Worm (Caenorhabditis elegans) whole organism, L4 larva: Measurements from ENCODE around the gene srb-11.

Experiments
- F10B5.3 ChIP-seq: sonication (generic microtip); optimal IDR thresholded peaks from 2 replicates; lab custom pipeline; 2016; ENCODE audit warnings: mild to moderate bottlenecking, missing genetic modification characterization, missing compliant biosample characterization
- F37D6.2 ChIP-seq: sonication (generic microtip); optimal IDR thresholded peaks from 2 replicates; lab custom pipeline; 2016; ENCODE audit warnings: mild to moderate bottlenecking, missing genetic modification characterization, missing compliant biosample characterization
- F44E2.7 ChIP-seq: fragments of 200-800 bp; sonication (Bioruptor generic); IDR thresholded peaks from 2 replicates; pipeline ENCODE4 v2.1.2; 2022; ENCODE audit warnings: missing genetic modification characterization, missing compliant biosample characterization
- R02D3.7 ChIP-seq: fragments of 150-350 bp; sonication (generic microtip); optimal IDR thresholded peaks from 3 replicates; lab custom pipeline; 2014; ENCODE audit warnings: missing biosample characterization, missing genetic modification characterization
- Y105C5A.15 ChIP-seq: fragments of 200-800 bp; sonication (Bioruptor generic); IDR thresholded peaks from 2 replicates; pipeline ENCODE4 v1.3.6; 2022; ENCODE audit warnings: missing genetic modification characterization, missing compliant biosample characterization
- ZK337.2 ChIP-seq: fragments of 200-800 bp; sonication (Bioruptor generic); IDR thresholded peaks from 2 replicates; pipeline ENCODE4 v1.3.6; 2022; ENCODE audit warnings: missing genetic modification reagents, missing genetic modification characterization, missing compliant biosample characterization
- aha-1 ChIP-seq: fragments of 150-350 bp; peaks from one replicate; lab custom pipeline; 2014; ENCODE audit warnings: missing biosample characterization, missing genetic modification characterization
- aly-2 ChIP-seq: sonication (generic microtip); optimal IDR thresholded peaks from 2 replicates; lab custom pipeline; 2018; ENCODE audit warnings: missing biosample characterization, missing genetic modification characterization
- arid-1 ChIP-seq: fragments of 200-800 bp; sonication (Bioruptor generic); conservative IDR thresholded peaks from 2 replicates; pipeline ENCODE4 v1.3.6; 2022; ENCODE audit warnings: missing genetic modification reagents, missing genetic modification characterization, missing compliant biosample characterization
- ceh-20 ChIP-seq: fragments of 200-800 bp; sonication (Bioruptor generic); IDR thresholded peaks from 2 replicates; pipeline ENCODE4 v1.3.6; 2022; ENCODE audit warnings: missing genetic modification reagents, missing genetic modification characterization, missing compliant biosample characterization
- ceh-44 ChIP-seq: fragments of 200-800 bp; sonication (Bioruptor generic); IDR thresholded peaks from 2 replicates; pipeline ENCODE4 v1.3.6; 2022; ENCODE audit warnings: missing genetic modification reagents, missing genetic modification characterization, missing compliant biosample characterization
- ctbp-1 ChIP-seq: fragments of 200-800 bp; sonication (Bioruptor generic); IDR thresholded peaks from 2 replicates; pipeline ENCODE4 v1.3.6; 2022; ENCODE audit warnings: missing genetic modification reagents, missing genetic modification characterization, missing compliant biosample characterization
- daf-12 ChIP-seq: fragments of 150-350 bp; optimal IDR thresholded peaks from 2 replicates; lab custom pipeline; 2014; ENCODE audit warnings: missing biosample characterization, missing genetic modification reagents, missing genetic modification characterization
- daf-16 ChIP-seq, 3 experiments: sonication (generic microtip); optimal IDR thresholded peaks; 2 replicates each; lab custom pipeline; 2016 to 2017; ENCODE audit warnings: missing genetic modification characterization in 3 of 3, missing genetic modification reagents in 3 of 3, mild to moderate bottlenecking in 2 of 3, missing compliant biosample characterization in 2 of 3, missing biosample characterization in 1 of 3, moderate library complexity in 1 of 3
- daf-19 ChIP-seq: fragments of 200-800 bp; sonication (Bioruptor generic); conservative IDR thresholded peaks from 2 replicates; pipeline ENCODE4 v1.3.6; 2022; ENCODE audit warnings: missing genetic modification characterization, missing compliant biosample characterization
- dpl-1 ChIP-seq: fragments of 150-350 bp; optimal IDR thresholded peaks from 2 replicates; lab custom pipeline; 2014; ENCODE audit warnings: missing biosample characterization, missing genetic modification reagents, missing genetic modification characterization
- egl-43 ChIP-seq: fragments of 200-800 bp; sonication (Bioruptor generic); IDR thresholded peaks from 2 replicates; pipeline ENCODE4 v1.3.6; 2022; ENCODE audit warnings: missing genetic modification reagents, missing genetic modification characterization, missing compliant biosample characterization
- fos-1 ChIP-seq: fragments of 150-350 bp; optimal IDR thresholded peaks from 2 replicates; lab custom pipeline; 2014; ENCODE audit warnings: missing biosample characterization, missing genetic modification characterization
- hmg-1.1 ChIP-seq: fragments of 200-800 bp; sonication (Bioruptor generic); IDR thresholded peaks from 2 replicates; pipeline ENCODE4 v1.3.6; 2022; ENCODE audit warnings: missing genetic modification reagents, missing genetic modification characterization, missing compliant biosample characterization
- jun-1 ChIP-seq: fragments of 150-350 bp; optimal IDR thresholded peaks from 2 replicates; lab custom pipeline; 2014; ENCODE audit warnings: missing biosample characterization, missing genetic modification reagents, missing genetic modification characterization
- lin-13 ChIP-seq: fragments of 150-350 bp; optimal IDR thresholded peaks from 2 replicates; lab custom pipeline; 2014; ENCODE audit warnings: missing biosample characterization, missing genetic modification reagents, missing genetic modification characterization
- lin-29 ChIP-seq: fragments of 200-800 bp; sonication (Bioruptor generic); IDR thresholded peaks from 2 replicates; pipeline ENCODE4 v1.3.6; 2022; ENCODE audit warnings: missing genetic modification reagents, missing genetic modification characterization, missing compliant biosample characterization
- lin-38 ChIP-seq: fragments of 200-800 bp; sonication (Bioruptor generic); IDR thresholded peaks from 2 replicates; pipeline ENCODE4 v1.3.6; 2022; ENCODE audit warnings: missing genetic modification reagents, missing genetic modification characterization, missing compliant biosample characterization
- madf-5 ChIP-seq, 2 experiments: fragments of 200-800 bp; sonication (Bioruptor generic); IDR thresholded peaks; 2 replicates each; pipeline ENCODE4 v1.3.6; 2022; ENCODE audit warnings: missing compliant biosample characterization in 2 of 2, missing genetic modification characterization in 2 of 2
- madf-9 ChIP-seq: fragments of 200-800 bp; sonication (Bioruptor generic); conservative IDR thresholded peaks from 2 replicates; pipeline ENCODE4 v1.3.6; 2022; ENCODE audit warnings: missing genetic modification reagents, missing genetic modification characterization, missing compliant biosample characterization
- mdt-29 ChIP-seq: fragments of 200-800 bp; sonication (Bioruptor generic); IDR thresholded peaks from 2 replicates; pipeline ENCODE4 v1.3.6; 2022; ENCODE audit warnings: missing genetic modification reagents, missing genetic modification characterization, missing compliant biosample characterization
- mes-2 ChIP-seq: sonication (generic microtip); optimal IDR thresholded peaks from 2 replicates; lab custom pipeline; 2016; ENCODE audit warnings: missing genotype, mild to moderate bottlenecking, missing genetic modification characterization, missing compliant biosample characterization; ENCODE audit not compliant: poor library complexity, severe bottlenecking
- nhr-11 ChIP-seq: fragments of 150-350 bp; optimal IDR thresholded peaks from 2 replicates; lab custom pipeline; 2014; ENCODE audit warnings: missing biosample characterization, missing genetic modification characterization
- nhr-111 ChIP-seq: fragments of 200-800 bp; sonication (Bioruptor generic); optimal IDR thresholded peaks from 2 replicates; lab custom pipeline; 2018; ENCODE audit warnings: mild to moderate bottlenecking, missing genetic modification characterization, missing compliant biosample characterization
- nhr-25 ChIP-seq: sonication (generic microtip); optimal IDR thresholded peaks from 2 replicates; lab custom pipeline; 2017; ENCODE audit warnings: missing genetic modification characterization, mild to moderate bottlenecking, missing compliant biosample characterization, antibody characterized with exemption, moderate library complexity, borderline replicate concordance; ENCODE audit not compliant: insufficient read depth
- nhr-41 ChIP-seq: fragments of 200-800 bp; sonication (Bioruptor generic); IDR thresholded peaks from 2 replicates; pipeline ENCODE4 v1.3.6; 2022; ENCODE audit warnings: missing genetic modification reagents, missing genetic modification characterization, missing compliant biosample characterization
- nhr-42 ChIP-seq: fragments of 200-800 bp; sonication (Bioruptor generic); IDR thresholded peaks from 2 replicates; pipeline ENCODE4 v1.3.6; 2022; ENCODE audit warnings: missing genetic modification characterization, missing compliant biosample characterization
- nhr-48 ChIP-seq: sonication (generic microtip); optimal IDR thresholded peaks from 2 replicates; lab custom pipeline; 2016; ENCODE audit warnings: mild to moderate bottlenecking, missing genetic modification characterization, missing compliant biosample characterization
- nhr-6 ChIP-seq: fragments of 150-350 bp; optimal IDR thresholded peaks from 2 replicates; lab custom pipeline; 2014; ENCODE audit warnings: missing biosample characterization, missing genetic modification characterization
- nhr-76 ChIP-seq: fragments of 150-350 bp; optimal IDR thresholded peaks from 2 replicates; lab custom pipeline; 2014; ENCODE audit warnings: missing biosample characterization, missing genetic modification characterization
- nhr-77 ChIP-seq: fragments of 150-350 bp; optimal IDR thresholded peaks from 2 replicates; lab custom pipeline; 2014; ENCODE audit warnings: missing biosample characterization, missing genetic modification characterization
- pha-4 ChIP-seq, 2 experiments: fragments of 150-350 bp in 1 of 2; fragments of 200-800 bp in 1 of 2; sonication (Bioruptor generic) in 1 of 2; IDR thresholded peaks in 1 of 2; optimal IDR thresholded peaks in 1 of 2; 2 replicates each; pipeline versions ENCODE4 v1.3.6 to Lab custom; 2014 to 2022; ENCODE audit warnings: missing genetic modification characterization in 2 of 2, missing genetic modification reagents in 2 of 2, missing biosample characterization in 1 of 2, missing compliant biosample characterization in 1 of 2
- php-3 ChIP-seq: fragments of 200-800 bp; sonication (Bioruptor generic); IDR thresholded peaks from 2 replicates; pipeline ENCODE4 v1.3.6; 2022; ENCODE audit warnings: missing genetic modification reagents, missing genetic modification characterization, missing compliant biosample characterization
- pqm-1 ChIP-seq: sonication (generic microtip); optimal IDR thresholded peaks from 2 replicates; lab custom pipeline; 2017; ENCODE audit warnings: missing biosample characterization, missing genetic modification characterization
- sdz-12 ChIP-seq: fragments of 200-800 bp; sonication (Bioruptor generic); optimal IDR thresholded peaks from 2 replicates; lab custom pipeline; 2018; ENCODE audit warnings: mild to moderate bottlenecking, missing genetic modification characterization, missing compliant biosample characterization
- set-16 ChIP-seq: fragments of 200-800 bp; sonication (Bioruptor generic); IDR thresholded peaks from 2 replicates; pipeline ENCODE4 v1.3.6; 2022; ENCODE audit warnings: missing genetic modification reagents, missing genetic modification characterization, missing compliant biosample characterization
- skn-1 ChIP-seq: fragments of 150-350 bp; optimal IDR thresholded peaks from 2 replicates; lab custom pipeline; 2014; ENCODE audit warnings: missing biosample characterization, missing genetic modification characterization
- snpc-1.2 ChIP-seq: fragments of 200-800 bp; sonication (Bioruptor generic); IDR thresholded peaks from 2 replicates; pipeline ENCODE4 v1.3.6; 2022; ENCODE audit warnings: missing genetic modification reagents, missing genetic modification characterization, missing compliant biosample characterization
- snpc-4 ChIP-seq: fragments of 150-350 bp; optimal IDR thresholded peaks from 2 replicates; lab custom pipeline; 2014; ENCODE audit warnings: missing biosample characterization, missing genetic modification characterization
- spr-1 ChIP-seq: sonication (generic microtip); optimal IDR thresholded peaks from 2 replicates; lab custom pipeline; 2016; ENCODE audit warnings: mild to moderate bottlenecking, missing genetic modification characterization, missing compliant biosample characterization
- spr-3 ChIP-seq: fragments of 200-800 bp; sonication (Bioruptor generic); optimal IDR thresholded peaks from 2 replicates; lab custom pipeline; 2018; ENCODE audit warnings: mild to moderate bottlenecking, missing genetic modification characterization, missing compliant biosample characterization
- unc-130 ChIP-seq: sonication (generic microtip); optimal IDR thresholded peaks from 2 replicates; lab custom pipeline; 2016; ENCODE audit warnings: missing genetic modification reagents, missing genetic modification characterization, missing compliant biosample characterization
- zfp-2 ChIP-seq: sonication (generic microtip); optimal IDR thresholded peaks from 2 replicates; lab custom pipeline; 2016; ENCODE audit warnings: mild to moderate bottlenecking, missing genetic modification characterization, missing compliant biosample characterization
- zfp-3 ChIP-seq: fragments of 200-800 bp; sonication (Bioruptor generic); conservative IDR thresholded peaks from 2 replicates; pipeline ENCODE4 v1.3.6; 2022; ENCODE audit warnings: missing genetic modification reagents, missing genetic modification characterization, missing compliant biosample characterization
- zip-11 ChIP-seq: fragments of 200-800 bp; sonication (Bioruptor generic); IDR thresholded peaks from 2 replicates; pipeline ENCODE4 v1.3.6; 2022; ENCODE audit warnings: missing genetic modification characterization, missing compliant biosample characterization
- zip-2 ChIP-seq: fragments of 150-350 bp; optimal IDR thresholded peaks from 2 replicates; lab custom pipeline; 2014; ENCODE audit warnings: missing biosample characterization, missing genetic modification characterization
- ztf-7 ChIP-seq: fragments of 150-350 bp; optimal IDR thresholded peaks from 2 replicates; lab custom pipeline; 2014; ENCODE audit warnings: missing biosample characterization, missing genetic modification characterization

srb-11 gene

ce11 chrIII:6447521-6447920 lies 45.2 kb downstream of the srb-11 start (continued):
- TF ChIP-seq lin-13 (GFP tag; lab: Kevin White, UChicago) (peak; percentile 52), zip-11 (GFP tag; lab: Robert Waterston, UW) (no peak), ctbp-1 (no peak), zfp-3 (GFP tag; lab: Robert Waterston, UW) (no peak), ceh-20 (GFP tag; lab: Robert Waterston, UW) (no peak), daf-16 (GFP tag; optimal IDR thresholded peaks at IDR 0.05; lab: Kevin White, UChicago) (peak; percentile 51 to 55), daf-16 (tag; optimal IDR thresholded peaks at IDR 0.05; lab: Kevin White, UChicago) (peak; percentile 57), aly-2 (tag; lab: Kevin White, UChicago) (no peak), aha-1 (peak; percentile 98), lin-29 (GFP tag; lab: Robert Waterston, UW) (no peak), lin-38 (GFP tag; lab: Robert Waterston, UW) (peak; percentile 50), nhr-6 (tag; lab: Kevin White, UChicago) (peak; percentile 33), mes-2 (peak; percentile 52), nhr-41 (no peak), egl-43 (GFP tag; lab: Robert Waterston, UW) (no peak), unc-130 (GFP tag; lab: Kevin White, UChicago) (no peak), Y105C5A.15 (GFP tag; lab: Robert Waterston, UW) (no peak), jun-1 (tag; lab: Kevin White, UChicago) (peak; percentile 36), F10B5.3 (tag; lab: Kevin White, UChicago) (no peak), F44E2.7 (GFP tag; lab: Robert Waterston, UW) (no peak), spr-3 (GFP tag; lab: Kevin White, UChicago) (no peak), dpl-1 (GFP tag; lab: Kevin White, UChicago) (peak; percentile 33), hmg-1.1 (GFP tag; lab: Robert Waterston, UW) (peak; percentile 54), fos-1 (tag; lab: Kevin White, UChicago) (no peak), arid-1 (GFP tag; lab: Robert Waterston, UW) (no peak), nhr-42 (GFP tag; lab: Robert Waterston, UW) (0 out of 2 replicates have a peak, but pooled peaks have one; percentile 22), ZK337.2 (GFP tag; lab: Robert Waterston, UW) (no peak), ztf-7 (tag; lab: Kevin White, UChicago) (no peak), ceh-44 (GFP tag; lab: Robert Waterston, UW) (no peak), nhr-77 (tag; lab: Kevin White, UChicago) (peak; percentile 44), mdt-29 (GFP tag; lab: Robert Waterston, UW) (no peak), pha-4 (GFP tag; IDR thresholded peaks at IDR 0.05; lab: Robert Waterston, UW) (no peak), pha-4 (tag; optimal IDR thresholded peaks at IDR 0.05; lab: Kevin White, UChicago) (no peak), zfp-2 (tag; lab: Kevin White, UChicago) (no peak), nhr-76 (tag; lab: Kevin White, UChicago) (no peak), madf-5 (GFP tag; IDR thresholded peaks at IDR 0.05; lab: Robert Waterston, UW) (no peak), nhr-25 (no peak), snpc-1.2 (no peak), daf-12 (tag; lab: Kevin White, UChicago) (no peak), daf-19 (no peak), R02D3.7 (tag; lab: Kevin White, UChicago) (no peak), spr-1 (no peak), madf-9 (no peak), zip-2 (tag; lab: Kevin White, UChicago) (no peak), sdz-12 (GFP tag; lab: Kevin White, UChicago) (no peak), nhr-111 (GFP tag; lab: Kevin White, UChicago) (no peak), snpc-4 (tag; lab: Kevin White, UChicago) (no peak), php-3 (GFP tag; lab: Robert Waterston, UW) (no peak), skn-1 (no peak), set-16 (GFP tag; lab: Robert Waterston, UW) (no peak), nhr-11 (tag; lab: Kevin White, UChicago) (peak; percentile 78), F37D6.2 (tag; lab: Kevin White, UChicago) (no peak), nhr-48 (tag; lab: Kevin White, UChicago) (peak; percentile 89), pqm-1 (tag; lab: Kevin White, UChicago) (peak; percentile 1)
